Worm (Caenorhabditis elegans): ENCODE data around the gene C32D5.12.

ce11 chrII:6371003-6371402, 12.2 kb upstream of the C32D5.12 start, which contains the start of gene lin-23:
- TF ChIP-seq pha-4 (tag; optimal IDR thresholded peaks at IDR 0.05) (no peak), elt-4 (tag; optimal IDR thresholded peaks at IDR 0.05) (no peak)
